Worm (Caenorhabditis elegans) whole organism, late embryonic: ENCODE measurements around the gene srh-281.

Experiments
- C08G9.2 ChIP-seq: sonication (generic microtip); optimal IDR thresholded peaks from 2 replicates; lab custom pipeline; 2016; ENCODE audit warnings: mild to moderate bottlenecking, missing genetic modification characterization, moderate library complexity, missing compliant biosample characterization
- C38D4.7 ChIP-seq: fragments of 200-800 bp; sonication (Bioruptor generic); optimal IDR thresholded peaks from 2 replicates; lab custom pipeline; 2018; ENCODE audit warnings: mild to moderate bottlenecking, missing genetic modification characterization, moderate library complexity, missing compliant biosample characterization
- K02D7.2 ChIP-seq: sonication (generic microtip); optimal IDR thresholded peaks from 2 replicates; lab custom pipeline; 2017; ENCODE audit warnings: mild to moderate bottlenecking, missing genetic modification characterization, missing compliant biosample characterization
- T23F11.4 ChIP-seq: fragments of 200-800 bp; sonication (Bioruptor generic); optimal IDR thresholded peaks from 2 replicates; lab custom pipeline; 2018; ENCODE audit warnings: mild to moderate bottlenecking, missing genetic modification characterization, missing compliant biosample characterization
- Y22D7AL.16 ChIP-seq: sonication (generic microtip); optimal IDR thresholded peaks from 2 replicates; lab custom pipeline; 2016; ENCODE audit warnings: missing genetic modification characterization, missing compliant biosample characterization
- ahr-1 ChIP-seq: sonication (generic microtip); optimal IDR thresholded peaks from 2 replicates; lab custom pipeline; 2016; ENCODE audit warnings: missing genetic modification characterization, missing compliant biosample characterization
- ama-1 ChIP-seq: fragments of 150-350 bp; optimal IDR thresholded peaks from 2 replicates; lab custom pipeline; 2014
- ceh-14 ChIP-seq: sonication (generic microtip); optimal IDR thresholded peaks from 2 replicates; lab custom pipeline; 2016; ENCODE audit warnings: missing genotype, missing genetic modification characterization, missing compliant biosample characterization
- ceh-19 ChIP-seq: fragments of 200-800 bp; sonication (Bioruptor generic); optimal IDR thresholded peaks from 2 replicates; lab custom pipeline; 2018; ENCODE audit warnings: mild to moderate bottlenecking, missing genetic modification characterization, missing compliant biosample characterization
- ceh-2 ChIP-seq: sonication (generic microtip); optimal IDR thresholded peaks from 2 replicates; lab custom pipeline; 2016; ENCODE audit warnings: missing genotype, missing genetic modification characterization, missing compliant biosample characterization
- ceh-34 ChIP-seq: sonication (generic microtip); optimal IDR thresholded peaks from 2 replicates; lab custom pipeline; 2016; ENCODE audit warnings: mild to moderate bottlenecking, missing genetic modification characterization, missing compliant biosample characterization
- ceh-48 ChIP-seq: sonication (generic microtip); optimal IDR thresholded peaks from 2 replicates; lab custom pipeline; 2016; ENCODE audit warnings: missing genetic modification characterization, inconsistent platforms, missing compliant biosample characterization
- che-1 ChIP-seq: sonication (generic microtip); optimal IDR thresholded peaks from 2 replicates; lab custom pipeline; 2016; ENCODE audit warnings: mild to moderate bottlenecking, missing genetic modification characterization, missing compliant biosample characterization
- elt-2 ChIP-seq: sonication (generic microtip); optimal IDR thresholded peaks from 2 replicates; lab custom pipeline; 2016; ENCODE audit warnings: missing genetic modification reagents, missing genetic modification characterization, missing compliant biosample characterization
- ets-4 ChIP-seq: sonication (generic microtip); optimal IDR thresholded peaks from 2 replicates; lab custom pipeline; 2016; ENCODE audit warnings: missing genetic modification characterization, missing compliant biosample characterization
- eyg-1 ChIP-seq: sonication (generic microtip); optimal IDR thresholded peaks from 2 replicates; lab custom pipeline; 2016; ENCODE audit warnings: missing genotype, missing genetic modification characterization, missing compliant biosample characterization
- fax-1 ChIP-seq: sonication (generic microtip); optimal IDR thresholded peaks from 2 replicates; lab custom pipeline; 2016; ENCODE audit warnings: missing genotype, missing genetic modification characterization, missing compliant biosample characterization
- fkh-10 ChIP-seq: fragments of 150-350 bp; optimal IDR thresholded peaks from 2 replicates; lab custom pipeline; 2014; ENCODE audit warnings: missing biosample characterization, missing genetic modification reagents, missing genetic modification characterization
- fkh-6 ChIP-seq: sonication (generic microtip); optimal IDR thresholded peaks from 2 replicates; lab custom pipeline; 2016; ENCODE audit warnings: missing genetic modification characterization, missing compliant biosample characterization
- gmeb-2 ChIP-seq: sonication (generic microtip); optimal IDR thresholded peaks from 2 replicates; lab custom pipeline; 2016; ENCODE audit warnings: missing genetic modification characterization, inconsistent platforms, missing compliant biosample characterization
- hlh-15 ChIP-seq: sonication (generic microtip); optimal IDR thresholded peaks from 2 replicates; lab custom pipeline; 2016; ENCODE audit warnings: missing genetic modification characterization, missing compliant biosample characterization
- hlh-8 ChIP-seq: sonication (generic microtip); optimal IDR thresholded peaks from 2 replicates; lab custom pipeline; 2016; ENCODE audit warnings: missing genotype, missing genetic modification characterization, missing compliant biosample characterization
- lim-6 ChIP-seq: sonication (generic microtip); optimal IDR thresholded peaks from 2 replicates; lab custom pipeline; 2016; ENCODE audit warnings: missing genetic modification characterization, missing compliant biosample characterization
- mec-3 ChIP-seq: sonication (generic microtip); optimal IDR thresholded peaks from 2 replicates; lab custom pipeline; 2016; ENCODE audit warnings: borderline replicate concordance, missing genetic modification characterization, missing compliant biosample characterization
- nfya-1 ChIP-seq: sonication (generic microtip); optimal IDR thresholded peaks from 2 replicates; lab custom pipeline; 2017; ENCODE audit warnings: missing genetic modification characterization, mild to moderate bottlenecking, missing compliant biosample characterization, antibody characterized with exemption, moderate library complexity
- nhr-232 ChIP-seq: sonication (generic microtip); optimal IDR thresholded peaks from 2 replicates; lab custom pipeline; 2016; ENCODE audit warnings: missing genetic modification characterization, missing compliant biosample characterization
- odd-2 ChIP-seq: sonication (generic microtip); optimal IDR thresholded peaks from 2 replicates; lab custom pipeline; 2017; ENCODE audit warnings: antibody characterized with exemption, mild to moderate bottlenecking, missing genetic modification characterization, missing compliant biosample characterization
- pag-3 ChIP-seq: sonication (generic microtip); optimal IDR thresholded peaks from 2 replicates; lab custom pipeline; 2016; ENCODE audit warnings: missing compliant biosample characterization, missing genetic modification characterization, borderline replicate concordance
- pat-9 ChIP-seq: fragments of 200-800 bp; sonication (Bioruptor generic); optimal IDR thresholded peaks from 2 replicates; lab custom pipeline; 2018; ENCODE audit warnings: mild to moderate bottlenecking, missing genetic modification characterization, moderate library complexity, missing compliant biosample characterization
- pax-1 ChIP-seq: fragments of 150-350 bp; optimal IDR thresholded peaks from 2 replicates; lab custom pipeline; 2014; ENCODE audit warnings: missing biosample characterization, missing genetic modification characterization
- pha-4 ChIP-seq: fragments of 150-350 bp; optimal IDR thresholded peaks from 2 replicates; lab custom pipeline; 2018; ENCODE audit warnings: missing biosample characterization, missing genetic modification reagents, missing genetic modification characterization
- pqm-1 ChIP-seq: sonication (generic microtip); optimal IDR thresholded peaks from 2 replicates; lab custom pipeline; 2016; ENCODE audit warnings: missing genetic modification characterization, missing compliant biosample characterization
- ref-2 ChIP-seq: sonication (generic microtip); optimal IDR thresholded peaks from 2 replicates; lab custom pipeline; 2016; ENCODE audit warnings: missing genetic modification characterization, missing compliant biosample characterization
- sdc-2 ChIP-seq: sonication (generic microtip); optimal IDR thresholded peaks from 2 replicates; lab custom pipeline; 2016; ENCODE audit warnings: missing genotype, missing genetic modification characterization, missing compliant biosample characterization
- sox-2 ChIP-seq: fragments of 200-800 bp; sonication (Bioruptor generic); IDR thresholded peaks from 2 replicates; pipeline ENCODE4 v1.3.6; 2022; ENCODE audit warnings: missing genetic modification reagents, missing genetic modification characterization, missing compliant biosample characterization
- tbx-7 ChIP-seq: sonication (generic microtip); optimal IDR thresholded peaks from 2 replicates; lab custom pipeline; 2016; ENCODE audit warnings: missing genotype, missing genetic modification characterization, missing compliant biosample characterization
- ttx-3 ChIP-seq: sonication (generic microtip); optimal IDR thresholded peaks from 2 replicates; lab custom pipeline; 2016; ENCODE audit warnings: missing genetic modification reagents, missing genetic modification characterization, missing compliant biosample characterization
- unc-55 ChIP-seq: sonication (generic microtip); optimal IDR thresholded peaks from 2 replicates; lab custom pipeline; 2017; ENCODE audit warnings: missing biosample characterization, missing genetic modification reagents, missing genetic modification characterization
- zip-5 ChIP-seq: sonication (generic microtip); optimal IDR thresholded peaks from 2 replicates; lab custom pipeline; 2016; ENCODE audit warnings: missing genetic modification characterization, missing compliant biosample characterization
- ztf-16 ChIP-seq: sonication (generic microtip); optimal IDR thresholded peaks from 2 replicates; lab custom pipeline; 2017; ENCODE audit warnings: missing genetic modification characterization, missing compliant biosample characterization

The srh-281 gene

ce11 chrV:16229896-16230295 lies 39.3 kb downstream of the srh-281 start, which contains the start of the genes F21H7.2 and F21H7.12:
Gene F21H7.2, minus strand, starts transcription at chrV:16229996.
Gene F21H7.12, plus strand, starts transcription at chrV:16230165.
- TF ChIP-seq ceh-48 (no peak), fkh-10 (GFP tag; lab: Kevin White, UChicago) (no peak), ets-4 (tag; lab: Kevin White, UChicago) (no peak), hlh-15 (no peak), pha-4 (tag; lab: Kevin White, UChicago) (no peak), ama-1 (lab: Kevin White, UChicago) (no peak), ztf-16 (tag; lab: Kevin White, UChicago) (no peak)

ce11 chrV:16232180-16232579 lies 41.6 kb downstream of the srh-281 start, which contains the start of gene gst-22:
Gene gst-22, minus strand, starts transcription at chrV:16232282.
- TF ChIP-seq T23F11.4 (GFP tag; lab: Kevin White, UChicago), result no peak
- TF ChIP-seq lim-6 (tag; lab: Kevin White, UChicago), result no peak
- no peak for TF ChIP-seq pag-3 (tag; lab: Kevin White, UChicago)
- no peak for TF ChIP-seq tbx-7 (tag; lab: Kevin White, UChicago)
- peak; percentile 86 for TF ChIP-seq elt-2 (tag; lab: Kevin White, UChicago)
- no peak for TF ChIP-seq pax-1 (tag; lab: Kevin White, UChicago)
- TF ChIP-seq fax-1, result no peak

- no peak for TF ChIP-seq C38D4.7 (GFP tag; lab: Kevin White, UChicago)
- TF ChIP-seq C08G9.2 (tag; lab: Kevin White, UChicago), result no peak
- no peak for TF ChIP-seq ceh-48
- TF ChIP-seq ttx-3, result no peak
- TF ChIP-seq zip-5 (tag; lab: Kevin White, UChicago), result no peak
- TF ChIP-seq unc-55, result no peak
- no peak for TF ChIP-seq fkh-6 (tag; lab: Kevin White, UChicago)
These were observed 43.0 kb downstream of the srh-281 start, which contains the start of gene clec-233 for ce11 chrV:16233624-16234023. Gene clec-233, plus strand, starts transcription at chrV:16233924.

- TF ChIP-seq lim-6 (tag; lab: Kevin White, UChicago) (no peak), pat-9 (tag; lab: Kevin White, UChicago) (no peak), eyg-1 (tag; lab: Kevin White, UChicago) (no peak), unc-55 (no peak)
These were observed 44.5 kb downstream of the srh-281 start, which contains the start of gene F21H7.3 for ce11 chrV:16235135-16235534. Gene F21H7.3, minus strand, starts transcription at chrV:16235235.

ce11 chrV:16235647-16236046 lies 45.1 kb downstream of the srh-281 start, which contains the start of gene srh-98:
Gene srh-98, minus strand, starts transcription at chrV:16235747.
- no peak for TF ChIP-seq che-1 (tag; lab: Kevin White, UChicago)
- TF ChIP-seq hlh-8 (tag; lab: Kevin White, UChicago), result no peak
- TF ChIP-seq Y22D7AL.16, result no peak
- TF ChIP-seq nhr-232, result no peak
- no peak for TF ChIP-seq ceh-34 (tag; lab: Kevin White, UChicago)
- TF ChIP-seq odd-2 (tag; lab: Kevin White, UChicago), result no peak
- no peak for TF ChIP-seq gmeb-2 (tag; lab: Kevin White, UChicago)
- no peak for TF ChIP-seq ceh-2 (tag; lab: Kevin White, UChicago)
- TF ChIP-seq ref-2 (tag; lab: Kevin White, UChicago), result no peak
- TF ChIP-seq fkh-10 (GFP tag; lab: Kevin White, UChicago), result no peak
- TF ChIP-seq pag-3 (tag; lab: Kevin White, UChicago), result no peak
- no peak for TF ChIP-seq ceh-19
- no peak for TF ChIP-seq fax-1
- TF ChIP-seq sox-2, result no peak

ce11 chrV:16237223-16237622 lies 46.6 kb downstream of the srh-281 start, which contains the start of gene F21H7.5:
Gene F21H7.5, plus strand, starts transcription at chrV:16237523.
- TF ChIP-seq sox-2 (no peak), pag-3 (tag; lab: Kevin White, UChicago) (no peak), ceh-34 (tag; lab: Kevin White, UChicago) (no peak), ets-4 (tag; lab: Kevin White, UChicago) (no peak), K02D7.2 (no peak), C38D4.7 (GFP tag; lab: Kevin White, UChicago) (no peak), ttx-3 (no peak), nfya-1 (no peak), ama-1 (lab: Kevin White, UChicago) (no peak), ahr-1 (no peak), T23F11.4 (GFP tag; lab: Kevin White, UChicago) (no peak), mec-3 (tag; lab: Kevin White, UChicago) (no peak), sdc-2 (no peak), pqm-1 (tag; lab: Kevin White, UChicago) (no peak), eyg-1 (tag; lab: Kevin White, UChicago) (no peak), ceh-14 (tag; lab: Kevin White, UChicago) (no peak)
